Worm (Caenorhabditis elegans) whole organism, late embryonic: ENCODE results near the gene ncx-10.

Source experiments
- ama-1 ChIP-seq: fragments of 150-350 bp; optimal IDR thresholded peaks from 2 replicates; lab custom pipeline; 2014
- ceh-34 ChIP-seq: sonication (generic microtip); optimal IDR thresholded peaks from 2 replicates; lab custom pipeline; 2016; ENCODE audit warnings: mild to moderate bottlenecking, missing genetic modification characterization, missing compliant biosample characterization
- dmd-4 ChIP-seq: sonication (generic microtip); optimal IDR thresholded peaks from 2 replicates; lab custom pipeline; 2016; ENCODE audit warnings: borderline replicate concordance, missing genetic modification characterization, missing compliant biosample characterization
- fkh-10 ChIP-seq: fragments of 150-350 bp; optimal IDR thresholded peaks from 2 replicates; lab custom pipeline; 2014; ENCODE audit warnings: missing biosample characterization, missing genetic modification reagents, missing genetic modification characterization
- gmeb-2 ChIP-seq: sonication (generic microtip); optimal IDR thresholded peaks from 2 replicates; lab custom pipeline; 2016; ENCODE audit warnings: missing genetic modification characterization, inconsistent platforms, missing compliant biosample characterization
- hlh-15 ChIP-seq: sonication (generic microtip); optimal IDR thresholded peaks from 2 replicates; lab custom pipeline; 2016; ENCODE audit warnings: missing genetic modification characterization, missing compliant biosample characterization
- lin-11 ChIP-seq: fragments of 200-800 bp; sonication (Bioruptor generic); optimal IDR thresholded peaks from 2 replicates; lab custom pipeline; 2018; ENCODE audit warnings: mild to moderate bottlenecking, missing genetic modification characterization, missing compliant biosample characterization
- nfya-1 ChIP-seq: sonication (generic microtip); optimal IDR thresholded peaks from 2 replicates; lab custom pipeline; 2017; ENCODE audit warnings: missing genetic modification characterization, mild to moderate bottlenecking, missing compliant biosample characterization, antibody characterized with exemption, moderate library complexity
- pat-9 ChIP-seq: fragments of 200-800 bp; sonication (Bioruptor generic); optimal IDR thresholded peaks from 2 replicates; lab custom pipeline; 2018; ENCODE audit warnings: mild to moderate bottlenecking, missing genetic modification characterization, moderate library complexity, missing compliant biosample characterization
- pqm-1 ChIP-seq: sonication (generic microtip); optimal IDR thresholded peaks from 2 replicates; lab custom pipeline; 2016; ENCODE audit warnings: missing genetic modification characterization, missing compliant biosample characterization
- rnt-1 ChIP-seq: sonication (generic microtip); optimal IDR thresholded peaks from 2 replicates; lab custom pipeline; 2016; ENCODE audit warnings: missing genetic modification characterization, missing compliant biosample characterization
- sox-2 ChIP-seq: fragments of 200-800 bp; sonication (Bioruptor generic); IDR thresholded peaks from 2 replicates; pipeline ENCODE4 v1.3.6; 2022; ENCODE audit warnings: missing genetic modification reagents, missing genetic modification characterization, missing compliant biosample characterization
- tbx-2 ChIP-seq: sonication (generic microtip); optimal IDR thresholded peaks from 2 replicates; lab custom pipeline; 2016; ENCODE audit warnings: missing genetic modification characterization, missing compliant biosample characterization
- zip-5 ChIP-seq: sonication (generic microtip); optimal IDR thresholded peaks from 2 replicates; lab custom pipeline; 2016; ENCODE audit warnings: missing genetic modification characterization, missing compliant biosample characterization

ce11 chrV:7926784-7927183 lies 6.1 kb downstream of the ncx-10 start, which contains the start of gene srsx-6:
- TF ChIP-seq rnt-1 (tag; lab: Kevin White, UChicago) (no peak), nfya-1 (tag; lab: Kevin White, UChicago) (no peak), dmd-4 (no peak), ceh-34 (tag; lab: Kevin White, UChicago) (no peak), sox-2 (GFP tag; lab: Robert Waterston, UW) (no peak), pqm-1 (tag; lab: Kevin White, UChicago) (no peak), pat-9 (tag; lab: Kevin White, UChicago) (no peak), ama-1 (no peak), hlh-15 (tag; lab: Kevin White, UChicago) (no peak), fkh-10 (GFP tag; lab: Kevin White, UChicago) (no peak), lin-11 (no peak), zip-5 (tag; lab: Kevin White, UChicago) (no peak), tbx-2 (tag; lab: Kevin White, UChicago) (no peak), gmeb-2 (no peak)
